Worm (Caenorhabditis elegans): Measurements from ENCODE around the gene ksr-1.

ce11 chrX:8229221-8229620, 45.7 kb upstream of the ksr-1 start:
- no peak for TF ChIP-seq elt-3 (tag; optimal IDR thresholded peaks at IDR 0.05)
- no peak for TF ChIP-seq ama-1 (optimal IDR thresholded peaks at IDR 0.05)
- no peak for TF ChIP-seq nhr-77 (tag; optimal IDR thresholded peaks at IDR 0.05)
- no peak for TF ChIP-seq nfya-1 (tag; optimal IDR thresholded peaks at IDR 0.05; ENCODE audit: insufficient read depth)
- no peak for TF ChIP-seq lsy-12 (tag; optimal IDR thresholded peaks at IDR 0.05)
- no peak for TF ChIP-seq ZK546.5 (tag; optimal IDR thresholded peaks at IDR 0.05)
- no peak for TF ChIP-seq lin-39 (tag; optimal IDR thresholded peaks at IDR 0.05)
- no peak for TF ChIP-seq ztf-11 (tag; optimal IDR thresholded peaks at IDR 0.05)
- TF ChIP-seq ceh-82 (tag; optimal IDR thresholded peaks at IDR 0.05): no peak
- no peak for TF ChIP-seq nhr-28 (tag; optimal IDR thresholded peaks at IDR 0.05)
- TF ChIP-seq daf-12 (tag; optimal IDR thresholded peaks at IDR 0.05): no peak
- TF ChIP-seq nhr-237 (tag; optimal IDR thresholded peaks at IDR 0.05): no peak
- no peak for TF ChIP-seq nhr-76 (tag; optimal IDR thresholded peaks at IDR 0.05)
- no peak for TF ChIP-seq snpc-4 (tag; optimal IDR thresholded peaks at IDR 0.05)
